Worm (Caenorhabditis elegans) whole organism, young adult: ENCODE measurements around the gene dao-4.

Source experiments
- B0261.1 ChIP-seq: sonication (generic microtip); optimal IDR thresholded peaks from 2 replicates; lab custom pipeline; 2016; ENCODE audit warnings: mild to moderate bottlenecking, missing genetic modification characterization, moderate library complexity, missing compliant biosample characterization
- D2030.7 ChIP-seq: fragments of 200-800 bp; sonication (Bioruptor generic); IDR thresholded peaks from 2 replicates; pipeline ENCODE4 v1.3.6; 2022; ENCODE audit warnings: missing genetic modification reagents, missing genetic modification characterization, missing compliant biosample characterization
- F23B12.7 ChIP-seq: sonication (generic microtip); optimal IDR thresholded peaks from 2 replicates; lab custom pipeline; 2017; ENCODE audit warnings: missing genetic modification characterization, mild to moderate bottlenecking, missing compliant biosample characterization, antibody characterized with exemption, moderate library complexity; ENCODE audit not compliant: insufficient read depth
- F33H1.4 ChIP-seq: fragments of 200-800 bp; sonication (Bioruptor generic); IDR thresholded peaks from 2 replicates; pipeline ENCODE4 v1.3.6; 2022; ENCODE audit warnings: missing genetic modification reagents, missing genetic modification characterization, missing compliant biosample characterization
- K12H6.12 ChIP-seq: fragments of 200-800 bp; sonication (Bioruptor generic); optimal IDR thresholded peaks from 2 replicates; lab custom pipeline; 2018; ENCODE audit warnings: mild to moderate bottlenecking, missing genetic modification characterization, missing compliant biosample characterization
- T26A5.8 ChIP-seq: sonication (generic microtip); optimal IDR thresholded peaks from 2 replicates; lab custom pipeline; 2016; ENCODE audit warnings: missing genetic modification characterization, missing compliant biosample characterization
- Y53F4B.3 ChIP-seq: fragments of 200-800 bp; sonication (Bioruptor generic); IDR thresholded peaks from 2 replicates; pipeline ENCODE4 v1.3.6; 2022; ENCODE audit warnings: missing genetic modification reagents, missing genetic modification characterization, missing compliant biosample characterization
- Y67H2A.10 ChIP-seq: fragments of 200-800 bp; sonication (Bioruptor generic); conservative IDR thresholded peaks from 2 replicates; pipeline ENCODE4 v1.3.6; 2022; ENCODE audit warnings: missing genetic modification reagents, missing genetic modification characterization, missing compliant biosample characterization
- Y95B8A.8 ChIP-seq: fragments of 200-800 bp; sonication (Bioruptor generic); IDR thresholded peaks from 2 replicates; pipeline ENCODE4 v1.3.6; 2022; ENCODE audit warnings: missing genetic modification reagents, missing genetic modification characterization, missing compliant biosample characterization
- ZK185.1 ChIP-seq: sonication (generic microtip); optimal IDR thresholded peaks from 2 replicates; lab custom pipeline; 2016; ENCODE audit warnings: mild to moderate bottlenecking, missing genetic modification characterization, missing compliant biosample characterization; ENCODE audit not compliant: poor library complexity, severe bottlenecking
- akir-1 ChIP-seq: fragments of 200-800 bp; sonication (Bioruptor generic); optimal IDR thresholded peaks from 2 replicates; lab custom pipeline; 2018; ENCODE audit warnings: mild to moderate bottlenecking, missing genetic modification characterization, moderate library complexity, missing compliant biosample characterization
- aptf-3 ChIP-seq: fragments of 200-800 bp; sonication (Bioruptor generic); IDR thresholded peaks from 2 replicates; pipeline ENCODE4 v1.3.6; 2022; ENCODE audit warnings: missing genetic modification characterization, missing compliant biosample characterization
- athp-1 ChIP-seq: sonication (generic microtip); optimal IDR thresholded peaks from 2 replicates; lab custom pipeline; 2017; ENCODE audit warnings: mild to moderate bottlenecking, missing genetic modification characterization, missing compliant biosample characterization
- attf-6 ChIP-seq: fragments of 200-800 bp; sonication (Bioruptor generic); IDR thresholded peaks from 2 replicates; pipeline ENCODE4 v1.3.6; 2022; ENCODE audit warnings: missing genetic modification reagents, missing genetic modification characterization, missing compliant biosample characterization
- bed-1 ChIP-seq: fragments of 200-800 bp; sonication (Bioruptor generic); IDR thresholded peaks from 2 replicates; pipeline ENCODE4 v1.3.6; 2022; ENCODE audit warnings: missing genetic modification reagents, missing genetic modification characterization, missing compliant biosample characterization
- ceh-27 ChIP-seq: fragments of 200-800 bp; sonication (Bioruptor generic); optimal IDR thresholded peaks from 2 replicates; lab custom pipeline; 2018; ENCODE audit warnings: mild to moderate bottlenecking, missing genetic modification characterization, moderate library complexity, missing compliant biosample characterization
- ceh-40 ChIP-seq: fragments of 200-800 bp; sonication (Bioruptor generic); IDR thresholded peaks from 2 replicates; pipeline ENCODE4 v1.3.6; 2022; ENCODE audit warnings: missing genetic modification characterization, missing compliant biosample characterization
- dox-1 ChIP-seq: fragments of 200-800 bp; sonication (Bioruptor generic); IDR thresholded peaks from 2 replicates; pipeline ENCODE4 v1.3.6; 2022; ENCODE audit warnings: missing genetic modification reagents, missing genetic modification characterization, missing compliant biosample characterization
- egl-44 ChIP-seq: fragments of 200-800 bp; sonication (Bioruptor generic); IDR thresholded peaks from 2 replicates; pipeline ENCODE4 v1.3.6; 2022; ENCODE audit warnings: missing genetic modification reagents, missing genetic modification characterization, missing compliant biosample characterization
- ekl-4 ChIP-seq: fragments of 200-800 bp; sonication (Bioruptor generic); IDR thresholded peaks from 2 replicates; pipeline ENCODE4 v1.3.6; 2022; ENCODE audit warnings: missing genetic modification reagents, missing genetic modification characterization, missing compliant biosample characterization
- fkh-3 ChIP-seq: sonication (generic microtip); optimal IDR thresholded peaks from 2 replicates; lab custom pipeline; 2016; ENCODE audit warnings: mild to moderate bottlenecking, missing genetic modification characterization, missing compliant biosample characterization
- hlh-26 ChIP-seq: fragments of 200-800 bp; sonication (Bioruptor generic); conservative IDR thresholded peaks from 2 replicates; pipeline ENCODE4 v1.3.6; 2022; ENCODE audit warnings: missing genetic modification reagents, missing genetic modification characterization, missing compliant biosample characterization
- hmg-1.2 ChIP-seq: fragments of 200-800 bp; sonication (Bioruptor generic); IDR thresholded peaks from 2 replicates; pipeline ENCODE4 v1.3.6; 2022; ENCODE audit warnings: missing genetic modification reagents, missing genetic modification characterization, missing compliant biosample characterization
- hsf-1 ChIP-seq: fragments of 200-800 bp; sonication (Bioruptor generic); IDR thresholded peaks from 2 replicates; pipeline ENCODE4 v1.3.6; 2022; ENCODE audit warnings: missing genetic modification reagents, missing genetic modification characterization, missing compliant biosample characterization
- lin-26 ChIP-seq: fragments of 200-800 bp; sonication (Bioruptor generic); IDR thresholded peaks from 2 replicates; pipeline ENCODE4 v1.3.6; 2022; ENCODE audit warnings: missing genetic modification reagents, missing genetic modification characterization, missing compliant biosample characterization
- lin-35 ChIP-seq, 3 experiments: fragments of 150-350 bp in 2 of 3; sonication (generic microtip) in 1 of 3; optimal IDR thresholded peaks; 2 replicates each; lab custom pipeline; 2014 to 2018; ENCODE audit warnings: missing biosample characterization in 3 of 3, missing genetic modification characterization in 3 of 3, missing genetic modification reagents in 3 of 3
- lin-40 ChIP-seq: sonication (generic microtip); optimal IDR thresholded peaks from 2 replicates; lab custom pipeline; 2016; ENCODE audit warnings: missing genetic modification characterization, mild to moderate bottlenecking, missing compliant biosample characterization, missing genotype, missing genetic modification reagents
- lir-1 ChIP-seq: fragments of 200-800 bp; sonication (Bioruptor generic); conservative IDR thresholded peaks from 2 replicates; pipeline ENCODE4 v1.3.6; 2022; ENCODE audit warnings: missing genetic modification reagents, missing genetic modification characterization, missing compliant biosample characterization
- madf-6 ChIP-seq: fragments of 200-800 bp; sonication (Bioruptor generic); IDR thresholded peaks from 2 replicates; pipeline ENCODE4 v1.3.6; 2022; ENCODE audit warnings: missing genetic modification reagents, missing genetic modification characterization, missing compliant biosample characterization
- nhr-179 ChIP-seq: sonication (generic microtip); optimal IDR thresholded peaks from 2 replicates; lab custom pipeline; 2016; ENCODE audit warnings: mild to moderate bottlenecking, missing genetic modification characterization, missing compliant biosample characterization
- nhr-80 ChIP-seq: sonication (generic microtip); optimal IDR thresholded peaks from 2 replicates; lab custom pipeline; 2016; ENCODE audit warnings: missing genetic modification characterization, missing compliant biosample characterization
- pha-4 ChIP-seq: fragments of 150-350 bp; sonication (generic microtip); optimal IDR thresholded peaks from 2 replicates; lab custom pipeline; 2014; ENCODE audit warnings: missing biosample characterization, missing genetic modification reagents, missing genetic modification characterization
- repo-1 ChIP-seq: sonication (generic microtip); optimal IDR thresholded peaks from 2 replicates; lab custom pipeline; 2017; ENCODE audit warnings: mild to moderate bottlenecking, missing genetic modification characterization, missing compliant biosample characterization
- snpc-1.3 ChIP-seq: sonication (generic microtip); optimal IDR thresholded peaks from 2 replicates; lab custom pipeline; 2017; ENCODE audit warnings: missing genetic modification characterization, mild to moderate bottlenecking, missing compliant biosample characterization, antibody characterized with exemption, moderate library complexity, missing genotype, missing genetic modification reagents; ENCODE audit not compliant: insufficient read depth
- somi-1 ChIP-seq: fragments of 200-800 bp; sonication (Bioruptor generic); optimal IDR thresholded peaks from 2 replicates; lab custom pipeline; 2018; ENCODE audit warnings: mild to moderate bottlenecking, missing genetic modification characterization, missing compliant biosample characterization
- unc-62 ChIP-seq: fragments of 150-350 bp; optimal IDR thresholded peaks from 2 replicates; lab custom pipeline; 2014; ENCODE audit warnings: missing biosample characterization, missing genetic modification reagents, missing genetic modification characterization
- ztf-22 ChIP-seq: fragments of 200-800 bp; sonication (Bioruptor generic); optimal IDR thresholded peaks from 2 replicates; lab custom pipeline; 2018; ENCODE audit warnings: mild to moderate bottlenecking, missing genetic modification characterization, moderate library complexity, missing compliant biosample characterization
- ztf-25 ChIP-seq: fragments of 200-800 bp; sonication (Bioruptor generic); IDR thresholded peaks from 2 replicates; pipeline ENCODE4 v1.3.6; 2022; ENCODE audit warnings: missing genetic modification reagents, missing genetic modification characterization, missing compliant biosample characterization
- ztf-28 ChIP-seq: fragments of 200-800 bp; sonication (Bioruptor generic); IDR thresholded peaks from 2 replicates; pipeline ENCODE4 v1.3.6; 2022; ENCODE audit warnings: missing genetic modification reagents, missing genetic modification characterization, missing compliant biosample characterization
- ztf-6 ChIP-seq: fragments of 200-800 bp; sonication (Bioruptor generic); IDR thresholded peaks from 2 replicates; pipeline ENCODE4 v1.3.6; 2022; ENCODE audit warnings: missing genetic modification reagents, missing genetic modification characterization, missing compliant biosample characterization

The dao-4 gene

ce11 chrX:10074988-10075387 lies at the start of gene dao-4:
TSS of gene dao-4 (plus strand) at chrX:10075288.
- TF ChIP-seq bed-1 (no peak), aptf-3 (no peak), ZK185.1 (tag; lab: Kevin White, UChicago) (no peak)

DNA sequence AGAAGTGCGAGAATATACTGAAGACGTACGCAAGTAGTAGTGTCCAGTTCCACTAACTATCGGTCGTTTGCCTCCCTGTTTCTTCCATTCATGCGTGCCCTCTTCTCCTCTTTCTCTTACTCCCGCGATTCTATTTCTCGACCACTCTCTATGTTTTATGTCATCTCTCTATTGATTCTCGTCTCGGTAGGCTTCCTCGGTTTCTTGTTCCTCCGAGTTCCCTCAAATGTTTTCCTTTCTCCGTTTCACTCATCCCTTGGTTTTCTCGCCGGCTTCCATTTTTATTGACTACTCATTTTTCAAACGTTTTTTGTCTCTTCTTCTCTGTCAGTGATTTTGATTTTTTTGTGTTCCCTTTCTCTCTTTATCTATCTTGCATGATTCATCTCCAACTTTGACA lies 48.7 kb upstream of the dao-4 start:
- TF ChIP-seq lin-40 (peak; percentile 35), snpc-1.3 (tag; lab: Kevin White, UChicago) (no peak), unc-62 (no peak), K12H6.12 (tag; lab: Kevin White, UChicago) (peak; percentile 37), Y67H2A.10 (no peak), ztf-25 (GFP tag; lab: Robert Waterston, UW) (no peak), akir-1 (GFP tag; lab: Kevin White, UChicago) (no peak), T26A5.8 (tag; lab: Kevin White, UChicago) (no peak), nhr-80 (tag; lab: Kevin White, UChicago) (peak; percentile 25), F33H1.4 (no peak), D2030.7 (GFP tag; lab: Robert Waterston, UW) (no peak), hlh-26 (GFP tag; lab: Robert Waterston, UW) (no peak), lir-1 (GFP tag; lab: Robert Waterston, UW) (no peak), fkh-3 (no peak), dox-1 (GFP tag; lab: Robert Waterston, UW) (no peak), pha-4 (tag; lab: Kevin White, UChicago) (no peak), ztf-28 (GFP tag; lab: Robert Waterston, UW) (no peak)

DNA sequence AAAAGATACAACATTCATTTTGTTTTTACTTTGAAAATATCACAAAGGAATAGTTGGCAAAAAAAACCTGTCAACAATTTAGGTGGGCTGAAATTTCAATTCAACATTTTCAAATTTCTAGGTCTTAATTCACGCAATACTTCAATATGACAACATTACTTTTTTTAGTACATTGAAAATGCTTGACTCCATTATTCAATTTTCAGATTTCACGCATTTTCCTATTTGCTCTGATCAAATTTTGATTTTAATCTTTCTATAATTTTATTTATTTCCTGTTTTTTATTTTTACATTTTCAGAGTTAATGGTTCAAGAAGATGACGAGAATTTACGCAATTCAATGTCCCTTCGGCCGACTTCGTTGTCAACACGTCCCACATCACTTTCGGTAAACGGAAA lies 47.5 kb upstream of the dao-4 start, which contains the start of gene mkk-4:
Gene mkk-4 (plus strand): TSS at position 301 of the 400 bp plus-strand sequence.
- TF ChIP-seq aptf-3, result no peak
- TF ChIP-seq hmg-1.2 (GFP tag; lab: Robert Waterston, UW), result no peak
- no peak for TF ChIP-seq hsf-1 (GFP tag; lab: Robert Waterston, UW)
- TF ChIP-seq, all 124 proteins: peak for 0

ce11 chrX:10030836-10031235 lies 44.3 kb upstream of the dao-4 start, which contains the start of gene sek-6:
TSS of gene sek-6 (plus strand) at chrX:10031150.
- TF ChIP-seq madf-6 (GFP tag; lab: Robert Waterston, UW) (no peak), ceh-27 (no peak), B0261.1 (tag; lab: Kevin White, UChicago) (no peak), athp-1 (no peak), ceh-40 (GFP tag; lab: Robert Waterston, UW) (no peak), lin-26 (GFP tag; lab: Robert Waterston, UW) (no peak), ekl-4 (GFP tag; lab: Robert Waterston, UW) (no peak), lin-35 (GFP tag; optimal IDR thresholded peaks at IDR 0.05; lab: Kevin White, UChicago) (no peak), nhr-179 (tag; lab: Kevin White, UChicago) (no peak), nhr-80 (tag; lab: Kevin White, UChicago) (no peak), Y95B8A.8 (GFP tag; lab: Robert Waterston, UW) (no peak), Y53F4B.3 (GFP tag; lab: Robert Waterston, UW) (no peak), ztf-6 (GFP tag; lab: Robert Waterston, UW) (no peak), F23B12.7 (tag; lab: Kevin White, UChicago) (no peak), repo-1 (tag; lab: Kevin White, UChicago) (no peak), somi-1 (GFP tag; lab: Kevin White, UChicago) (no peak), egl-44 (GFP tag; lab: Robert Waterston, UW) (no peak), ztf-25 (GFP tag; lab: Robert Waterston, UW) (no peak), ztf-22 (GFP tag; lab: Kevin White, UChicago) (no peak), attf-6 (GFP tag; lab: Robert Waterston, UW) (no peak)
